Worm (Caenorhabditis elegans): ENCODE data around the gene E02H9.13.
A peak's percentile ranks its signal among the peaks of the same experiment; 100 is the strongest.

E02H9.13 gene

DNA sequence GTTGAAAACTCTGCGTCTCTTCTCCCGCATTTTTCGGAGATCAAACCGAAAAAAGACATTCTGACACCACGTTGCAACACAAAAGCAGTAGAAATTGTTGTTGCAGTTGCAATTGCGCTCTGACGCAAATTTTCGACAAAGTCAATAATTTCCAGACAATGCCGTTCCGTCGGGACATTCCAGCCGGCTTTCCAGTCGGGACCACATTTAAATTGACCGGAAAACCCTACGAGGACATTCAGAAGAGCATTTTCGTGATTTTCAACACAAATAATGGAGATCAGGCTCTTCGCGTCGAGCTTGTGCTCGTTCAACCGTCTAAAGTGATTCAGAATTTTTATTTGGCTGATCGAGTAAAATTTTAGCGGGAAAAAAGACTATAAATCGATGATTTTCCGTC is 19.6 kb downstream of the E02H9.13 start:
- TF ChIP-seq aha-1 (tag) (peak; percentile 76), mdl-1 (tag; optimal IDR thresholded peaks at IDR 0.05) (no peak), daf-16 (GFP tag; optimal IDR thresholded peaks at IDR 0.05) (no peak), daf-16 (tag; optimal IDR thresholded peaks at IDR 0.05) (no peak), pqm-1 (tag; optimal IDR thresholded peaks at IDR 0.05) (no peak)

DNA sequence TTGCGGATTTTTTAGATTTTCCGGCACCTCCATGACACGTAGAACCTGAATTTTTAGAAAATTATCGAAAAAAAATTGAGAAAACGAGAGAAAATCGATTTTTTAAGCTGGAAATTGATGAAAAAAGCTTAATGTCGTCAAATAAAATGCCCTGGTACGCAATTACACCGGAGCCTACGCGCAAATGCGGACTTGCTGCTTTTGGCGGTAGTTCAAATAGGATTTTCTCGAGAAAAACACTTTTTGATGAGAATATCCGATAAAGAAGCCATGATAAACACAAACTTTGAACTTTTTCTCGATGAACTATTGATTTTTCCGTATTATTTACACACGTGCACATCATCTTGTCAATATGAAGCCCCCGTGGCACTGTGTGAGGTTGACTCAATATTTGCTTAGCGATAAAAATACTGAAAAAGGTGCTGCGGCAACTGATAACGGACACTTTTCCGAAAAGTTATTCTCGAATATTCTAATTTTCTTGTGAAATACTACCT is 20.3 kb downstream of the E02H9.13 start, which contains the start of the genes W04B5.5 and W04B5.3:
W04B5.5 (minus strand) TSS at position 51 of the 500 bp plus-strand sequence.
W04B5.3 (plus strand) TSS at position 356 of the 500 bp plus-strand sequence.
- TF ChIP-seq nhr-28 (tag; optimal IDR thresholded peaks at IDR 0.05) = peak; percentile 39
- no peak for TF ChIP-seq zip-2 (tag; optimal IDR thresholded peaks at IDR 0.05)
- no peak for TF ChIP-seq madf-9 (GFP tag; conservative IDR thresholded peaks at IDR 0.05)
- TF ChIP-seq nhr-11 (tag; optimal IDR thresholded peaks at IDR 0.05) = no peak
- no peak for TF ChIP-seq lin-39 (tag; optimal IDR thresholded peaks at IDR 0.05)
- no peak for TF ChIP-seq nhr-77 (tag; optimal IDR thresholded peaks at IDR 0.05)
- TF ChIP-seq zip-11 (GFP tag; IDR thresholded peaks at IDR 0.05) = no peak
- peak; percentile 94 for TF ChIP-seq dpl-1 (GFP tag; optimal IDR thresholded peaks at IDR 0.05)
- peak; percentile 62 for TF ChIP-seq Y48G9A.11 (GFP tag; IDR thresholded peaks at IDR 0.05)
- no peak for TF ChIP-seq R02D3.7 (tag; optimal IDR thresholded peaks at IDR 0.05)
- no peak for TF ChIP-seq zfp-3 (GFP tag; conservative IDR thresholded peaks at IDR 0.05)
- no peak for TF ChIP-seq F10B5.3 (tag; optimal IDR thresholded peaks at IDR 0.05)
- TF ChIP-seq tra-1 (GFP tag; IDR thresholded peaks at IDR 0.05) = no peak
- TF ChIP-seq unc-62 (GFP tag; optimal IDR thresholded peaks at IDR 0.05 in 1 of 2) = peak in 1 of 2 experiments; percentile 63
- no peak for TF ChIP-seq unc-62 (tag; optimal IDR thresholded peaks at IDR 0.05)
- TF ChIP-seq ama-1 (optimal IDR thresholded peaks at IDR 0.05) = no peak
- no peak for TF ChIP-seq sdz-12 (GFP tag; optimal IDR thresholded peaks at IDR 0.05)
- TF ChIP-seq mdl-1 (tag; optimal IDR thresholded peaks at IDR 0.05) = peak in 1 of 2 experiments; percentile 51
- TF ChIP-seq daf-8 (GFP tag; IDR thresholded peaks at IDR 0.05) = no peak
- TF ChIP-seq cey-2 (tag; optimal IDR thresholded peaks at IDR 0.05; ENCODE audit: borderline replicate concordance, insufficient read depth) = no peak
- TF ChIP-seq aly-2 (tag; optimal IDR thresholded peaks at IDR 0.05) = no peak
- TF ChIP-seq zfp-2 (tag; optimal IDR thresholded peaks at IDR 0.05) = no peak
- TF ChIP-seq egl-27 (tag; optimal IDR thresholded peaks at IDR 0.05) = no peak
- TF ChIP-seq egl-43 (GFP tag; IDR thresholded peaks at IDR 0.05) = no peak
- TF ChIP-seq ceh-32 (tag; optimal IDR thresholded peaks at IDR 0.05; ENCODE audit: poor library complexity) = no peak
- TF ChIP-seq zag-1 (tag; optimal IDR thresholded peaks at IDR 0.05) = no peak
- TF ChIP-seq php-3 (GFP tag; IDR thresholded peaks at IDR 0.05) = 0 out of 2 replicates have a peak, but pooled peaks have one; percentile 34
- no peak for TF ChIP-seq nhr-41 (GFP tag; IDR thresholded peaks at IDR 0.05)
- TF ChIP-seq aha-1 (tag) = peak; percentile 62
- no peak for TF ChIP-seq spr-1 (tag; optimal IDR thresholded peaks at IDR 0.05)
- no peak for TF ChIP-seq Y105C5A.15 (GFP tag; IDR thresholded peaks at IDR 0.05)
- no peak for TF ChIP-seq daf-12 (tag; optimal IDR thresholded peaks at IDR 0.05)
- no peak for TF ChIP-seq hmg-1.1 (GFP tag; IDR thresholded peaks at IDR 0.05)
- TF ChIP-seq pqm-1 (tag; optimal IDR thresholded peaks at IDR 0.05) = peak; percentile 80
- TF ChIP-seq snpc-4 (tag; optimal IDR thresholded peaks at IDR 0.05) = no peak
- TF ChIP-seq mes-2 (tag; optimal IDR thresholded peaks at IDR 0.05; ENCODE audit: poor library complexity, severe bottlenecking) = peak; percentile 63
- TF ChIP-seq ceh-82 (tag; optimal IDR thresholded peaks at IDR 0.05) = no peak
- TF ChIP-seq dve-1 (tag; optimal IDR thresholded peaks at IDR 0.05; ENCODE audit: insufficient read depth) = peak; percentile 67
- no peak for TF ChIP-seq Y5F2A.4 (GFP tag; optimal IDR thresholded peaks at IDR 0.05)
- no peak for TF ChIP-seq nhr-102 (tag; optimal IDR thresholded peaks at IDR 0.05)
- TF ChIP-seq hif-1 (tag; optimal IDR thresholded peaks at IDR 0.05) = no peak
- TF ChIP-seq arid-1 (GFP tag; conservative IDR thresholded peaks at IDR 0.05) = no peak
- TF ChIP-seq madf-5 (GFP tag; IDR thresholded peaks at IDR 0.05) = no peak
- peak; percentile 37 for TF ChIP-seq mep-1 (tag; optimal IDR thresholded peaks at IDR 0.05)
- no peak for TF ChIP-seq nhr-111 (GFP tag; optimal IDR thresholded peaks at IDR 0.05)
- no peak for TF ChIP-seq Y75B8A.6 (GFP tag; IDR thresholded peaks at IDR 0.05)
- peak; percentile 38 for TF ChIP-seq duxl-1 (tag; optimal IDR thresholded peaks at IDR 0.05; ENCODE audit: poor library complexity)
- TF ChIP-seq lin-38 (GFP tag; IDR thresholded peaks at IDR 0.05) = peak; percentile 65
